Fruit fly (Drosophila melanogaster) whole organism, embryonic: Measurements from ENCODE around the gene eIF3d2.

Experiments
- CG7357 ChIP-seq: fragments of 200-800 bp; sonication (Bioruptor generic); IDR thresholded peaks from 3 replicates; pipeline ENCODE4 v1.3.6; 2022; ENCODE audit warnings: missing biosample characterization, missing genetic modification characterization
- Ssrp ChIP-seq: fragments of 200-800 bp; sonication (Bioruptor generic); optimal IDR thresholded peaks from 2 replicates; lab custom pipeline; 2018; ENCODE audit warnings: missing biosample characterization, mild to moderate bottlenecking, missing genetic modification characterization, moderate library complexity
- prd ChIP-seq, 3 experiments: fragments of >200 bp in 2 of 3; fragments of 200-800 bp in 1 of 3; sonication (Bioruptor generic) in 1 of 3; optimal IDR thresholded peaks in 2 of 3; IDR thresholded peaks in 1 of 3; 2 replicates in 2 of 3; 3 replicates in 1 of 3; pipeline versions ENCODE4 v1.3.6 to Lab custom; 2017 to 2022; ENCODE audit warnings: missing biosample characterization in 1 of 3, missing genetic modification characterization in 1 of 3

- TF ChIP-seq prd (optimal IDR thresholded peaks at IDR 0.05; lab: Kevin White, UChicago) (no peak), prd (GFP tag; IDR thresholded peaks at IDR 0.05; lab: Robert Waterston, UW) (no peak), Ssrp (tag; lab: Kevin White, UChicago) (no peak), CG7357 (GFP tag; lab: Robert Waterston, UW) (no peak)
These were observed at the start of gene eIF3d2, which contains the start of gene CG43450 for dm6 chr3R:12194911-12195310.
